Worm (Caenorhabditis elegans) whole organism, dauer: Measurements from ENCODE around the gene pfd-5.

Experiments used
- unc-62 ChIP-seq: sonication (generic microtip); optimal IDR thresholded peaks from 2 replicates; lab custom pipeline; 2017; ENCODE audit warnings: missing biosample characterization, missing genetic modification reagents, missing genetic modification characterization

Gene pfd-5

ce11 chrIII:7212028-7212427, 13.3 kb upstream of the pfd-5 start:
- no peak for TF ChIP-seq unc-62 (GFP tag; lab: Kevin White, UChicago)

- no peak for TF ChIP-seq unc-62 (GFP tag; lab: Kevin White, UChicago)
These were observed 11.8 kb upstream of the pfd-5 start for ce11 chrIII:7210486-7210885.

- TF ChIP-seq unc-62 (GFP tag; lab: Kevin White, UChicago): no peak
These were observed 11.0 kb upstream of the pfd-5 start, which contains the start of gene R151.2 for ce11 chrIII:7209721-7210120. Gene R151.2, plus strand, starts transcription at chrIII:7209967.

ce11 chrIII:7207903-7208497, 9.3 kb upstream of the pfd-5 start, which contains the start of gene rpl-6:
Gene rpl-6, plus strand, starts transcription at chrIII:7208447.
- TF ChIP-seq unc-62 (GFP tag; lab: Kevin White, UChicago): no peak

ce11 chrIII:7203130-7203775, 4.6 kb upstream of the pfd-5 start:
- TF ChIP-seq unc-62 (GFP tag; lab: Kevin White, UChicago): no peak

ce11 chrIII:7201378-7202256, 2.9 kb upstream of the pfd-5 start, which contains the start of gene dpy-31:
Gene dpy-31, plus strand, starts transcription at chrIII:7202206.
- TF ChIP-seq unc-62 (GFP tag; lab: Kevin White, UChicago): no peak

ce11 chrIII:7199467-7199866, 783 bp upstream of the pfd-5 start:
- TF ChIP-seq unc-62 (GFP tag; lab: Kevin White, UChicago): no peak

- TF ChIP-seq unc-62 (GFP tag; lab: Kevin White, UChicago): no peak
These were observed 711 bp downstream of the pfd-5 start, which contains the start of gene exos-9 for ce11 chrIII:7197973-7198372. Gene exos-9, minus strand, starts transcription at chrIII:7198073.

ce11 chrIII:7195325-7195724, 3.4 kb downstream of the pfd-5 start, which contains the start of gene F37C12.18:
Gene F37C12.18, minus strand, starts transcription at chrIII:7195425.
- no peak for TF ChIP-seq unc-62 (GFP tag; lab: Kevin White, UChicago)

ce11 chrIII:7192942-7193665, 5.6 kb downstream of the pfd-5 start, which contains the start of gene mec-14:
Gene mec-14, minus strand, starts transcription at chrIII:7192992.
- TF ChIP-seq unc-62 (GFP tag; lab: Kevin White, UChicago): no peak

- TF ChIP-seq unc-62 (GFP tag; lab: Kevin White, UChicago): no peak
These were observed 9.0 kb downstream of the pfd-5 start, which contains the start of gene rps-21 for ce11 chrIII:7189581-7190128. Gene rps-21, minus strand, starts transcription at chrIII:7189631.

- no peak for TF ChIP-seq unc-62 (GFP tag; lab: Kevin White, UChicago)
These were observed 10.2 kb downstream of the pfd-5 start, which contains the start of the genes F37C12.21 and F37C12.10 for ce11 chrIII:7188300-7189052. Gene F37C12.21, plus strand, starts transcription at chrIII:7188357. Gene F37C12.10, minus strand, starts transcription at chrIII:7188384.

- TF ChIP-seq unc-62 (GFP tag; lab: Kevin White, UChicago): no peak
These were observed 13.2 kb downstream of the pfd-5 start, which contains the start of gene F37C12.14 for ce11 chrIII:7185473-7185872. Gene F37C12.14, minus strand, starts transcription at chrIII:7185573.

ce11 chrIII:7184022-7184421, 14.7 kb downstream of the pfd-5 start, which contains the start of gene yju-2:
Gene yju-2, plus strand, starts transcription at chrIII:7184336.
- no peak for TF ChIP-seq unc-62 (GFP tag; lab: Kevin White, UChicago)
